Fruit fly (Drosophila melanogaster) whole organism, embryonic: ENCODE data around the gene CG31495.

Source experiments
- Awh ChIP-seq: fragments of 200-800 bp; sonication (Bioruptor generic); IDR thresholded peaks from 2 replicates; pipeline ENCODE4, ENCODE4 v1.3.6; 2022; ENCODE audit warnings: missing biosample characterization, missing genetic modification characterization
- CG10267 ChIP-seq: fragments of 200-800 bp; sonication (Bioruptor generic); optimal IDR thresholded peaks from 2 replicates; lab custom pipeline; 2018; ENCODE audit warnings: missing biosample characterization, mild to moderate bottlenecking, missing genetic modification characterization, moderate library complexity
- CG11695 ChIP-seq: fragments of 200-800 bp; sonication (Bioruptor generic); IDR thresholded peaks from 3 replicates; pipeline ENCODE4 v1.3.6; 2022; ENCODE audit warnings: missing biosample characterization, missing genetic modification characterization
- CG13287 ChIP-seq: fragments of 200-800 bp; sonication (Bioruptor generic); IDR thresholded peaks from 2 replicates; pipeline ENCODE4 v1.3.6; 2022; ENCODE audit warnings: missing biosample characterization, missing genetic modification characterization; ENCODE audit not compliant: partially characterized antibody
- CG14710 ChIP-seq: fragments of 200-800 bp; sonication (Bioruptor generic); optimal IDR thresholded peaks from 3 replicates; lab custom pipeline; 2019; ENCODE audit warnings: missing biosample characterization, mild to moderate bottlenecking, missing genetic modification characterization, moderate library complexity
- CG14965 ChIP-seq: fragments of 200-800 bp; sonication (Bioruptor generic); optimal IDR thresholded peaks from 2 replicates; lab custom pipeline; 2016; ENCODE audit warnings: missing biosample characterization, missing genetic modification characterization, borderline replicate concordance
- CG15479 ChIP-seq: fragments of 200-800 bp; sonication (Bioruptor generic); optimal IDR thresholded peaks from 3 replicates; lab custom pipeline; 2019; ENCODE audit warnings: missing biosample characterization, mild to moderate bottlenecking, missing genetic modification characterization, moderate library complexity
- CG17328 ChIP-seq: fragments of 200-800 bp; sonication (Bioruptor generic); IDR thresholded peaks from 2 replicates; pipeline ENCODE4 v1.3.6; 2022; ENCODE audit warnings: missing biosample characterization, missing genetic modification characterization
- CG18262 ChIP-seq: fragments of 200-800 bp; optimal IDR thresholded peaks from 3 replicates; lab custom pipeline; 2019; ENCODE audit warnings: missing biosample characterization, mild to moderate bottlenecking, missing genetic modification characterization, moderate library complexity
- CG2712 ChIP-seq: fragments of 200-800 bp; optimal IDR thresholded peaks from 3 replicates; lab custom pipeline; 2019; ENCODE audit warnings: missing biosample characterization, mild to moderate bottlenecking, missing genetic modification characterization, moderate library complexity
- CG3726 ChIP-seq: fragments of 200-800 bp; sonication (Bioruptor generic); IDR thresholded peaks from 3 replicates; pipeline ENCODE4, ENCODE4 v1.3.6; 2022; ENCODE audit warnings: missing biosample characterization, missing genetic modification characterization
- CG6854 ChIP-seq: fragments of 200-800 bp; sonication (Bioruptor generic); optimal IDR thresholded peaks from 3 replicates; lab custom pipeline; 2017; ENCODE audit warnings: missing biosample characterization, mild to moderate bottlenecking, missing genetic modification characterization
- CG9215 ChIP-seq: fragments of 200-800 bp; sonication (Bioruptor generic); IDR thresholded peaks from 2 replicates; pipeline ENCODE4 v1.3.6; 2022; ENCODE audit warnings: missing biosample characterization, missing genetic modification characterization
- CHES-1-like ChIP-seq: fragments of 200-800 bp; sonication (Bioruptor generic); optimal IDR thresholded peaks from 2 replicates; lab custom pipeline; 2016; ENCODE audit warnings: missing biosample characterization, missing genetic modification characterization
- Deaf1 ChIP-seq: fragments of 200-800 bp; optimal IDR thresholded peaks from 3 replicates; lab custom pipeline; 2019; ENCODE audit warnings: missing biosample characterization, mild to moderate bottlenecking, missing genetic modification characterization, moderate library complexity
- Dip2 ChIP-seq: fragments of 200-800 bp; sonication (Bioruptor generic); IDR thresholded peaks from 2 replicates; pipeline ENCODE4 v1.3.6; 2022; ENCODE audit warnings: missing biosample characterization, missing genetic modification characterization
- Opbp ChIP-seq: fragments of 200-800 bp; sonication (Bioruptor generic); IDR thresholded peaks from 3 replicates; pipeline ENCODE4 v1.3.6; 2022; ENCODE audit warnings: missing biosample characterization, missing genetic modification characterization; ENCODE audit not compliant: partially characterized antibody
- PHDP ChIP-seq: fragments of 200-800 bp; sonication (Bioruptor generic); optimal IDR thresholded peaks from 3 replicates; lab custom pipeline; 2018; ENCODE audit warnings: missing biosample characterization, mild to moderate bottlenecking, missing genetic modification characterization, moderate library complexity
- Sin3A ChIP-seq: fragments of >200 bp; optimal IDR thresholded peaks from 2 replicates; lab custom pipeline; 2018
- ac ChIP-seq: fragments of 200-800 bp; sonication (Bioruptor generic); optimal IDR thresholded peaks from 3 replicates; lab custom pipeline; 2017; ENCODE audit warnings: missing biosample characterization, mild to moderate bottlenecking, missing genetic modification characterization
- ash1 ChIP-seq: fragments of 200-800 bp; sonication (Bioruptor generic); optimal IDR thresholded peaks from 2 replicates; lab custom pipeline; 2018; ENCODE audit warnings: missing biosample characterization, mild to moderate bottlenecking, missing genetic modification characterization
- ato ChIP-seq: fragments of 200-800 bp; sonication (Bioruptor generic); IDR thresholded peaks from 2 replicates; pipeline ENCODE4 v1.3.6; 2022; ENCODE audit warnings: missing biosample characterization, missing genetic modification characterization; ENCODE audit not compliant: partially characterized antibody
- bbx ChIP-seq: fragments of 200-800 bp; sonication (Bioruptor generic); IDR thresholded peaks from 2 replicates; pipeline ENCODE4 v1.3.6; 2022; ENCODE audit warnings: missing biosample characterization, missing genetic modification characterization; ENCODE audit not compliant: partially characterized antibody
- cad ChIP-seq: fragments of >200 bp; optimal IDR thresholded peaks from 2 replicates; lab custom pipeline; 2017; ENCODE audit warnings: missing biosample characterization, missing genetic modification characterization
- cg ChIP-seq: fragments of 200-800 bp; sonication (Bioruptor generic); optimal IDR thresholded peaks from 3 replicates; lab custom pipeline; 2019; ENCODE audit warnings: missing biosample characterization, mild to moderate bottlenecking, missing genetic modification characterization, moderate library complexity
- chif ChIP-seq, 2 experiments: fragments of 200-800 bp; sonication (Bioruptor generic); optimal IDR thresholded peaks; 3 replicates each; lab custom pipeline; 2016; ENCODE audit warnings: missing biosample characterization in 2 of 2, missing genetic modification characterization in 2 of 2
- crc ChIP-seq: fragments of 200-800 bp; sonication (Bioruptor generic); optimal IDR thresholded peaks from 2 replicates; lab custom pipeline; 2016; ENCODE audit warnings: missing biosample characterization, missing genetic modification characterization
- dysf ChIP-seq: fragments of 200-800 bp; sonication (Bioruptor generic); IDR thresholded peaks from 3 replicates; pipeline ENCODE4 v1.3.6; 2022; ENCODE audit warnings: missing biosample characterization, missing genetic modification characterization
- en ChIP-seq: fragments of 200-800 bp; sonication (Bioruptor generic); optimal IDR thresholded peaks from 2 replicates; lab custom pipeline; 2016; ENCODE audit warnings: missing biosample characterization, missing genetic modification characterization
- gcm ChIP-seq: fragments of 200-800 bp; sonication (Bioruptor generic); optimal IDR thresholded peaks from 2 replicates; lab custom pipeline; 2019; ENCODE audit warnings: missing biosample characterization, mild to moderate bottlenecking, missing genetic modification characterization, moderate library complexity
- grn ChIP-seq: fragments of 200-800 bp; sonication (Bioruptor generic); optimal IDR thresholded peaks from 3 replicates; lab custom pipeline; 2017; ENCODE audit warnings: missing biosample characterization, missing genetic modification characterization
- gro ChIP-seq: fragments of 200-800 bp; sonication (Bioruptor generic); optimal IDR thresholded peaks from 2 replicates; lab custom pipeline; 2016; ENCODE audit warnings: missing biosample characterization, missing genetic modification characterization
- gsb-n ChIP-seq: fragments of 200-800 bp; sonication (Bioruptor generic); optimal IDR thresholded peaks from 3 replicates; lab custom pipeline; 2018; ENCODE audit warnings: missing biosample characterization, mild to moderate bottlenecking, missing genetic modification characterization
- jing ChIP-seq: fragments of 200-800 bp; sonication (Bioruptor generic); optimal IDR thresholded peaks from 2 replicates; lab custom pipeline; 2018; ENCODE audit warnings: missing biosample characterization, mild to moderate bottlenecking, missing genetic modification characterization
- kah ChIP-seq: fragments of 200-800 bp; sonication (Bioruptor generic); optimal IDR thresholded peaks from 2 replicates; lab custom pipeline; 2018; ENCODE audit warnings: missing biosample characterization, mild to moderate bottlenecking, missing genetic modification characterization
- lola ChIP-seq, 3 experiments: fragments of >200 bp in 2 of 3; fragments of 200-800 bp in 1 of 3; sonication (Bioruptor generic) in 1 of 3; optimal IDR thresholded peaks; 2 replicates each; lab custom pipeline; 2017 to 2019; ENCODE audit warnings: missing biosample characterization in 3 of 3, missing genetic modification characterization in 3 of 3, mild to moderate bottlenecking in 1 of 3, moderate library complexity in 1 of 3
- lov ChIP-seq, 2 experiments: fragments of 200-800 bp in 1 of 2; fragments of >200 bp in 1 of 2; sonication (Bioruptor generic) in 1 of 2; IDR thresholded peaks in 1 of 2; optimal IDR thresholded peaks in 1 of 2; 2 replicates in 1 of 2; 3 replicates in 1 of 2; pipeline versions ENCODE4 v1.3.6 to Lab custom; 2017 to 2022; ENCODE audit warnings: missing biosample characterization in 1 of 2, missing genetic modification characterization in 1 of 2
- nau ChIP-seq: fragments of 200-800 bp; sonication (Bioruptor generic); optimal IDR thresholded peaks from 3 replicates; lab custom pipeline; 2017; ENCODE audit warnings: missing biosample characterization, mild to moderate bottlenecking, missing genetic modification characterization, missing genetic modification reagents
- nmo ChIP-seq: fragments of 200-800 bp; sonication (Bioruptor generic); optimal IDR thresholded peaks from 2 replicates; lab custom pipeline; 2018; ENCODE audit warnings: missing biosample characterization, mild to moderate bottlenecking, missing genetic modification characterization, moderate library complexity
- prd ChIP-seq, 3 experiments: fragments of >200 bp in 2 of 3; fragments of 200-800 bp in 1 of 3; sonication (Bioruptor generic) in 1 of 3; optimal IDR thresholded peaks in 2 of 3; IDR thresholded peaks in 1 of 3; 2 replicates in 2 of 3; 3 replicates in 1 of 3; pipeline versions ENCODE4 v1.3.6 to Lab custom; 2017 to 2022; ENCODE audit warnings: missing biosample characterization in 1 of 3, missing genetic modification characterization in 1 of 3
- sens ChIP-seq: fragments of 200-800 bp; sonication (Bioruptor generic); peaks from one replicate; lab custom pipeline; 2016; ENCODE audit warnings: missing biosample characterization, missing genetic modification characterization
- slbo ChIP-seq: fragments of 200-800 bp; sonication (Bioruptor generic); IDR thresholded peaks from 2 replicates; pipeline ENCODE4 v1.3.6; 2022; ENCODE audit warnings: missing biosample characterization, missing genetic modification characterization
- ttk ChIP-seq: fragments of 200-800 bp; sonication (Bioruptor generic); IDR thresholded peaks from 2 replicates; pipeline ENCODE4 v2.1.2; 2022; ENCODE audit warnings: missing biosample characterization, missing genetic modification characterization
- tx ChIP-seq: fragments of 200-800 bp; sonication (Bioruptor generic); optimal IDR thresholded peaks from 2 replicates; lab custom pipeline; 2016; ENCODE audit warnings: missing biosample characterization, missing genetic modification characterization
- vnd ChIP-seq: fragments of 200-800 bp; sonication (Bioruptor generic); IDR thresholded peaks from 3 replicates; pipeline ENCODE4 v1.3.6; 2022; ENCODE audit warnings: missing biosample characterization, missing genetic modification characterization; ENCODE audit not compliant: partially characterized antibody
- zen ChIP-seq: fragments of 200-800 bp; sonication (Bioruptor generic); optimal IDR thresholded peaks from 3 replicates; lab custom pipeline; 2018; ENCODE audit warnings: missing biosample characterization, mild to moderate bottlenecking, missing genetic modification characterization, moderate library complexity

The CG31495 gene

DNA sequence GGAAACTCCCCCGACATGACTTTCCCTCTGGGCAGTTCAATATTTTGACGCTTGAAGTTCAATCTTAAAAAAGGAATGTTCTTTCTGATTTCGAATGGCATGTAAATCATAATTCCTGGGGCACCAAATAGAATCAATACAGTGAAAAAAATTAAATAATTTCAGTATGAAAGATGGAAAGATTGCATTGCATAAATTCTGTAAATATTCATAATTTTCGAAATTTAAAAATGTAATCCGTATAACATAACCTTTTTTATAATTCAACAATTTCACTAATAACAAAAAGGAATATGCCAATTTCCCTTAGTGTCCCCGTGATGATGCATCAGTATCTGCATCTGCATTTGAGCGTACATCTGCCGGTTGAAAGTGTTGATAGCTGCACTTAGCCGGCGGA lies 41.1 kb upstream of the CG31495 start (continued):
- TF ChIP-seq lola (GFP tag; optimal IDR thresholded peaks at IDR 0.05; lab: Kevin White, UChicago) (peak in 1 of 3 experiments; percentile 37), sens (GFP tag; lab: Kevin White, UChicago) (peak; percentile 62), PHDP (tag; lab: Kevin White, UChicago) (no peak), CG6854 (no peak), jing (GFP tag; lab: Kevin White, UChicago) (no peak), CG18262 (tag; lab: Kevin White, UChicago) (peak; percentile 26), CG17328 (GFP tag; lab: Robert Waterston, UW) (0 out of 2 replicates have a peak, but pooled peaks have one; percentile 43), Sin3A (lab: Kevin White, UChicago) (no peak), CG14710 (tag; lab: Kevin White, UChicago) (peak; percentile 24), chif (GFP tag; optimal IDR thresholded peaks at IDR 0.05; lab: Kevin White, UChicago) (peak in 1 of 2 experiments; percentile 38), Dip2 (GFP tag; lab: Robert Waterston, UW) (no peak), CG10267 (tag; lab: Kevin White, UChicago) (peak; percentile 9), slbo (no peak), CG2712 (tag; lab: Kevin White, UChicago) (peak; percentile 29), nmo (GFP tag; lab: Kevin White, UChicago) (peak; percentile 10)

DNA sequence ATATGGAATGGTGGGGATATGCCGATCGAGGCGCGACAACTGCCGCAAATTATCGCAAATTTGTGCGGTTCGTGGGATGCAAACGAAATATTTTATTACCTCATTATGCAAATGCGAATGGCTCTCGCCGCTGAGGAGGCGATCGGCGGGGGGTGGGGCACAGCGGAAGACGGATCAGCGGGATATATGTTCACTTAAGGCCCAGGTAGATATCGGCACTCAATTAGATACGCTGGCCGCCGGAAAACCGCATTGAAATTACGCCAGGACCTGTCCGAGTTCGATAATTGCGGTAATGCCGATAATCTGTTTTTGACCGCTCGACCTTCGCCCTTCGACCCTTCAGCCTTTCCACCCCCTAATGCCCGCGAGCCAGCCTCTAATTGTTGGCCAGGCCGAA lies 39.6 kb upstream of the CG31495 start:
- no peak for TF ChIP-seq vnd
- peak; percentile 49 for TF ChIP-seq cad (GFP tag; lab: Kevin White, UChicago)
- TF ChIP-seq gro (GFP tag; lab: Kevin White, UChicago) = no peak
- peak; percentile 94 for TF ChIP-seq zen (tag; lab: Kevin White, UChicago)
- no peak for TF ChIP-seq prd (optimal IDR thresholded peaks at IDR 0.05; lab: Kevin White, UChicago)
- peak; percentile 31; the same call in 1 of the 3 replicates for TF ChIP-seq prd (GFP tag; IDR thresholded peaks at IDR 0.05; lab: Robert Waterston, UW)
- peak; percentile 77 for TF ChIP-seq CG15479
- 0 out of 3 replicates have a peak, but pooled peaks have one; percentile 23 for TF ChIP-seq CG3726 (GFP tag; lab: Robert Waterston, UW)
- TF ChIP-seq lov (optimal IDR thresholded peaks at IDR 0.05; lab: Kevin White, UChicago) = no peak
- 0 out of 3 replicates have a peak, but pooled peaks have one; percentile 16 for TF ChIP-seq lov (GFP tag; IDR thresholded peaks at IDR 0.05; lab: Robert Waterston, UW)
- TF ChIP-seq en (GFP tag; lab: Kevin White, UChicago) = no peak
- TF ChIP-seq dysf (GFP tag; lab: Robert Waterston, UW) = 0 out of 3 replicates have a peak, but pooled peaks have one; percentile 14

DNA sequence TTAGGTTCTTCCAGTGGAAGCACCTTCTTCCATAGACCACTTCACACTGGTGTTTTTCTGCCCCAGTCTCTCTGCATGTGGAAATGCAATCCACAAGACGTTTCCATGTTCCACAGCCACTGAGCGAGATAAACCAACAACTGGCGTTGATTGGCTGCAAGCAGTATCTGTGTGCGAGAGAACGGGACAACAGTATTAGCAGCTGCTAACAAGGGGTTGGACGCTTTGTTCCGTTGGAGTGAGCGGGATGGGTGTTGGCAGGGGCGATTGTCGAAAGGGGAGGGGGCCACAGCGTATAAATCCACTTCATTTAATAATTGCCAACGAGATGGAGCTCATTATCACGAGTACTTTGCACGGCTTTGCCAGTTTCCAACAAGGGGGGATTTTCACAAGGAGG lies 37.4 kb upstream of the CG31495 start:
- TF ChIP-seq CHES-1-like (GFP tag; lab: Kevin White, UChicago) (no peak), gcm (no peak), ttk (GFP tag; lab: Robert Waterston, UW) (peak; percentile 42; the same call in 1 of the 2 replicates), CG9215 (no peak), cg (GFP tag; lab: Kevin White, UChicago) (peak; percentile 58), nau (GFP tag; lab: Kevin White, UChicago) (no peak), grn (GFP tag; lab: Kevin White, UChicago) (peak; percentile 18), bbx (peak; percentile 65), tx (GFP tag; lab: Kevin White, UChicago) (no peak), CG14965 (GFP tag; lab: Kevin White, UChicago) (no peak), CG13287 (GFP tag; lab: Robert Waterston, UW) (peak; percentile 18; the same call in 1 of the 2 replicates), CG11695 (GFP tag; lab: Robert Waterston, UW) (no peak), Opbp (GFP tag; lab: Robert Waterston, UW) (0 out of 3 replicates have a peak, but pooled peaks have one; percentile 55), ato (GFP tag; lab: Robert Waterston, UW) (0 out of 2 replicates have a peak, but pooled peaks have one; percentile 10), jing (GFP tag; lab: Kevin White, UChicago) (peak; percentile 59), CG18262 (tag; lab: Kevin White, UChicago) (no peak), ash1 (GFP tag; lab: Kevin White, UChicago) (peak; percentile 62), CG10267 (tag; lab: Kevin White, UChicago) (no peak), gsb-n (tag; lab: Kevin White, UChicago) (peak; percentile 4), Deaf1 (tag; lab: Kevin White, UChicago) (peak; percentile 28), kah (peak; percentile 41), Awh (GFP tag; lab: Robert Waterston, UW) (0 out of 2 replicates have a peak, but pooled peaks have one; percentile 16), ac (GFP tag; lab: Kevin White, UChicago) (no peak), crc (GFP tag; lab: Kevin White, UChicago) (no peak)
